Worm (Caenorhabditis elegans) whole organism, L3 larva: ENCODE results near the gene srx-116.

ENCODE experiments used
- nhr-12 ChIP-seq: fragments of 150-350 bp; optimal IDR thresholded peaks from 2 replicates; lab custom pipeline; 2014; ENCODE audit warnings: missing biosample characterization, missing genetic modification characterization
- unc-39 ChIP-seq: sonication (generic microtip); optimal IDR thresholded peaks from 4 replicates; lab custom pipeline; 2017; ENCODE audit warnings: missing biosample characterization, missing genetic modification characterization

DNA sequence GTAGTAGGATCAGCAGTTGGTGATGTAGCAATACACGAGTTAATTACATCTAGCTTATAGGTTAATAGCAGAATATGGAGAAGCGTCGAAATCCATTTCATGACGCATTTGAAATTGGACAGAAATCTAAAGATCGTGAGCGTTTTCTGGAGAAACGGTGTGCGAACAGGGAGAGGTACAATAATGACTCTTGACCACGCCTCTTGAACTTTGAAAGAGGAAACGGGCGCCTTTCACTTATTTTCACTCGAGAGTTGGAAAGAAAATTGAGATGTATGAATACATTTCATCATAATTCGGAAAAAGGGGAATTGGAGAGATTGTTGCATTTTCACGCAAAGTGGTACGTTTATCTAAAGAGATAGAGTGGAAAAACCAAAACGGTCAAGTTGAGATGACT is 41.0 kb upstream of the srx-116 start, which contains the start of gene F56H9.6:
- TF ChIP-seq unc-39 = no peak
- TF ChIP-seq nhr-12 (tag; lab: Kevin White, UChicago) = no peak
